Fruit fly (Drosophila melanogaster) whole organism, embryonic: ENCODE results near the gene CG46301.
A peak's percentile ranks its signal among the peaks of the same experiment; 100 is the strongest.

Source experiments
- Ada2b ChIP-seq: fragments of 200-800 bp; sonication (Bioruptor generic); IDR thresholded peaks from 2 replicates; pipeline ENCODE4 v1.3.6; 2022; ENCODE audit warnings: missing biosample characterization, missing genetic modification characterization
- B-H2 ChIP-seq: fragments of 200-800 bp; sonication (Bioruptor generic); optimal IDR thresholded peaks from 2 replicates; lab custom pipeline; 2018; ENCODE audit warnings: missing biosample characterization, mild to moderate bottlenecking, missing genetic modification characterization
- CG11504 ChIP-seq: fragments of 200-800 bp; sonication (Bioruptor generic); optimal IDR thresholded peaks from 3 replicates; lab custom pipeline; 2019; ENCODE audit warnings: missing biosample characterization, mild to moderate bottlenecking, missing genetic modification characterization, moderate library complexity
- CG13775 ChIP-seq: fragments of 200-800 bp; sonication (Bioruptor generic); optimal IDR thresholded peaks from 3 replicates; lab custom pipeline; 2017; ENCODE audit warnings: missing biosample characterization, mild to moderate bottlenecking, missing genetic modification characterization
- CG13894 ChIP-seq: fragments of 200-800 bp; sonication (Bioruptor generic); optimal IDR thresholded peaks from 3 replicates; lab custom pipeline; 2018; ENCODE audit warnings: missing biosample characterization, mild to moderate bottlenecking, missing genetic modification characterization, moderate library complexity
- CG1603 ChIP-seq: fragments of 200-800 bp; sonication (Bioruptor generic); optimal IDR thresholded peaks from 2 replicates; lab custom pipeline; 2019; ENCODE audit warnings: missing biosample characterization, mild to moderate bottlenecking, missing genetic modification characterization, moderate library complexity
- CG17328 ChIP-seq: fragments of 200-800 bp; sonication (Bioruptor generic); IDR thresholded peaks from 2 replicates; pipeline ENCODE4 v1.3.6; 2022; ENCODE audit warnings: missing biosample characterization, missing genetic modification characterization
- CG17612 ChIP-seq: fragments of 200-800 bp; sonication (Bioruptor generic); IDR thresholded peaks from 2 replicates; pipeline ENCODE4 v1.3.6; 2022; ENCODE audit warnings: missing biosample characterization, missing genetic modification characterization
- CG30403 ChIP-seq: fragments of 200-800 bp; sonication (Bioruptor generic); optimal IDR thresholded peaks from 3 replicates; lab custom pipeline; 2016; ENCODE audit warnings: missing biosample characterization, missing genetic modification characterization
- CG32767 ChIP-seq: fragments of 200-800 bp; sonication (Bioruptor generic); IDR thresholded peaks from 2 replicates; pipeline ENCODE4 v1.3.6; 2022; ENCODE audit warnings: missing biosample characterization, missing genetic modification characterization
- CG33557 ChIP-seq: fragments of 200-800 bp; sonication (Bioruptor generic); optimal IDR thresholded peaks from 2 replicates; lab custom pipeline; 2019; ENCODE audit warnings: missing biosample characterization, mild to moderate bottlenecking, missing genetic modification characterization, moderate library complexity
- CG4404 ChIP-seq: fragments of 200-800 bp; sonication (Bioruptor generic); IDR thresholded peaks from 2 replicates; pipeline ENCODE4 v1.3.6; 2022; ENCODE audit warnings: missing biosample characterization, missing genetic modification characterization
- CG5953 ChIP-seq: fragments of 200-800 bp; sonication (Bioruptor generic); IDR thresholded peaks from 2 replicates; pipeline ENCODE4 v1.3.6; 2022; ENCODE audit warnings: missing biosample characterization, missing genetic modification characterization
- Camta ChIP-seq: fragments of 200-800 bp; sonication (Bioruptor generic); optimal IDR thresholded peaks from 2 replicates; lab custom pipeline; 2016; ENCODE audit warnings: missing biosample characterization, missing genetic modification characterization
- CoRest ChIP-seq: fragments of 200-800 bp; sonication (Bioruptor generic); optimal IDR thresholded peaks from 3 replicates; lab custom pipeline; 2018; ENCODE audit warnings: missing biosample characterization, mild to moderate bottlenecking, missing genetic modification characterization, moderate library complexity
- D19A ChIP-seq: fragments of 200-800 bp; optimal IDR thresholded peaks from 3 replicates; lab custom pipeline; 2019; ENCODE audit warnings: missing biosample characterization, mild to moderate bottlenecking, missing genetic modification characterization, moderate library complexity
- Dbx ChIP-seq: fragments of 200-800 bp; sonication (Bioruptor generic); IDR thresholded peaks from 3 replicates; pipeline ENCODE4 v1.3.6; 2022; ENCODE audit warnings: missing biosample characterization, missing genetic modification characterization
- Deaf1 ChIP-seq: fragments of 200-800 bp; optimal IDR thresholded peaks from 3 replicates; lab custom pipeline; 2019; ENCODE audit warnings: missing biosample characterization, mild to moderate bottlenecking, missing genetic modification characterization, moderate library complexity
- Dek ChIP-seq: fragments of 200-800 bp; sonication (Bioruptor generic); optimal IDR thresholded peaks from 3 replicates; lab custom pipeline; 2019; ENCODE audit warnings: missing biosample characterization, mild to moderate bottlenecking, missing genetic modification characterization, moderate library complexity
- Dfd ChIP-seq, 2 experiments: fragments of >200 bp; optimal IDR thresholded peaks; 2 replicates each; lab custom pipeline; 2017; ENCODE audit warnings: missing biosample characterization in 2 of 2, missing genetic modification characterization in 2 of 2
- Dll ChIP-seq: fragments of 200-800 bp; sonication (Bioruptor generic); IDR thresholded peaks from 4 replicates; pipeline ENCODE4 v1.3.6; 2022; ENCODE audit warnings: missing biosample characterization, missing genetic modification characterization; ENCODE audit not compliant: partially characterized antibody
- Dref ChIP-seq: fragments of 200-800 bp; sonication (Bioruptor generic); IDR thresholded peaks from 2 replicates; pipeline ENCODE4 v1.3.6; 2022; ENCODE audit warnings: missing biosample characterization, missing genetic modification characterization
- Eip74EF ChIP-seq, 2 experiments: fragments of 200-800 bp in 1 of 2; fragments of >200 bp in 1 of 2; sonication (Bioruptor generic) in 1 of 2; optimal IDR thresholded peaks; 2 replicates each; lab custom pipeline; 2017 to 2019; ENCODE audit warnings: missing biosample characterization in 2 of 2, missing genetic modification characterization in 2 of 2, mild to moderate bottlenecking in 1 of 2, moderate library complexity in 1 of 2
- Mes4 ChIP-seq: fragments of 200-800 bp; sonication (Bioruptor generic); optimal IDR thresholded peaks from 2 replicates; lab custom pipeline; 2016; ENCODE audit warnings: missing biosample characterization, missing genetic modification characterization
- Myb ChIP-seq: fragments of 200-800 bp; sonication (Bioruptor generic); optimal IDR thresholded peaks from 2 replicates; lab custom pipeline; 2016; ENCODE audit warnings: missing biosample characterization, missing genetic modification characterization
- Taf1 ChIP-seq: fragments of 200-800 bp; sonication (Bioruptor generic); IDR thresholded peaks from 2 replicates; pipeline ENCODE4 v1.3.6; 2022; ENCODE audit warnings: missing biosample characterization, missing genetic modification characterization
- abd-A ChIP-seq: fragments of 200-800 bp; sonication (Bioruptor generic); optimal IDR thresholded peaks from 3 replicates; lab custom pipeline; 2019; ENCODE audit warnings: missing biosample characterization, mild to moderate bottlenecking, missing genetic modification characterization, moderate library complexity
- ato ChIP-seq: fragments of 200-800 bp; sonication (Bioruptor generic); IDR thresholded peaks from 2 replicates; pipeline ENCODE4 v1.3.6; 2022; ENCODE audit warnings: missing biosample characterization, missing genetic modification characterization; ENCODE audit not compliant: partially characterized antibody
- br ChIP-seq: fragments of >200 bp; optimal IDR thresholded peaks from 2 replicates; lab custom pipeline; 2017
- caup ChIP-seq: fragments of 200-800 bp; sonication (Bioruptor generic); optimal IDR thresholded peaks from 3 replicates; lab custom pipeline; 2017; ENCODE audit warnings: missing biosample characterization, mild to moderate bottlenecking, missing genetic modification characterization, moderate library complexity; ENCODE audit not compliant: severe bottlenecking
- chinmo ChIP-seq: fragments of 200-800 bp; sonication (Bioruptor generic); IDR thresholded peaks from 4 replicates; pipeline ENCODE4 v1.3.6; 2022; ENCODE audit warnings: missing biosample characterization, missing genetic modification characterization; ENCODE audit not compliant: partially characterized antibody
- chn ChIP-seq: fragments of 200-800 bp; sonication (Bioruptor generic); optimal IDR thresholded peaks from 2 replicates; lab custom pipeline; 2016; ENCODE audit warnings: missing biosample characterization, missing genetic modification characterization
- crc ChIP-seq: fragments of 200-800 bp; sonication (Bioruptor generic); optimal IDR thresholded peaks from 2 replicates; lab custom pipeline; 2016; ENCODE audit warnings: missing biosample characterization, missing genetic modification characterization
- dysf ChIP-seq: fragments of 200-800 bp; sonication (Bioruptor generic); IDR thresholded peaks from 3 replicates; pipeline ENCODE4 v1.3.6; 2022; ENCODE audit warnings: missing biosample characterization, missing genetic modification characterization
- exex ChIP-seq: fragments of 200-800 bp; sonication (Bioruptor generic); optimal IDR thresholded peaks from 4 replicates; lab custom pipeline; 2018; ENCODE audit warnings: missing biosample characterization, mild to moderate bottlenecking, missing genetic modification characterization, moderate library complexity
- grau ChIP-seq: fragments of 200-800 bp; optimal IDR thresholded peaks from 3 replicates; lab custom pipeline; 2019; ENCODE audit warnings: missing biosample characterization, mild to moderate bottlenecking, missing genetic modification characterization, moderate library complexity
- gsb-n ChIP-seq: fragments of 200-800 bp; sonication (Bioruptor generic); optimal IDR thresholded peaks from 3 replicates; lab custom pipeline; 2018; ENCODE audit warnings: missing biosample characterization, mild to moderate bottlenecking, missing genetic modification characterization
- jing ChIP-seq: fragments of 200-800 bp; sonication (Bioruptor generic); optimal IDR thresholded peaks from 2 replicates; lab custom pipeline; 2018; ENCODE audit warnings: missing biosample characterization, mild to moderate bottlenecking, missing genetic modification characterization
- jumu ChIP-seq: fragments of 200-800 bp; sonication (Bioruptor generic); optimal IDR thresholded peaks from 3 replicates; lab custom pipeline; 2016; ENCODE audit warnings: missing biosample characterization, missing genetic modification characterization
- mam ChIP-seq: fragments of 200-800 bp; sonication (Bioruptor generic); optimal IDR thresholded peaks from 3 replicates; lab custom pipeline; 2016; ENCODE audit warnings: missing biosample characterization, missing genetic modification characterization
- mld ChIP-seq: fragments of 200-800 bp; sonication (Bioruptor generic); IDR thresholded peaks from 3 replicates; pipeline ENCODE4 v1.3.6; 2022; ENCODE audit warnings: missing biosample characterization, missing genetic modification characterization; ENCODE audit not compliant: partially characterized antibody
- org-1 ChIP-seq: fragments of 200-800 bp; sonication (Bioruptor generic); optimal IDR thresholded peaks from 2 replicates; lab custom pipeline; 2017; ENCODE audit warnings: missing biosample characterization, missing genetic modification characterization
- pan ChIP-seq, 4 experiments: fragments of >200 bp in 3 of 4; fragments of 200-800 bp in 1 of 4; sonication (Bioruptor generic) in 1 of 4; optimal IDR thresholded peaks in 3 of 4; IDR thresholded peaks in 1 of 4; 2 replicates each; pipeline versions ENCODE4 v1.3.6 to Lab custom; 2017 to 2022; ENCODE audit warnings: missing biosample characterization in 2 of 4, missing genetic modification characterization in 2 of 4, mixed read lengths in 1 of 4
- prd ChIP-seq, 3 experiments: fragments of >200 bp in 2 of 3; fragments of 200-800 bp in 1 of 3; sonication (Bioruptor generic) in 1 of 3; optimal IDR thresholded peaks in 2 of 3; IDR thresholded peaks in 1 of 3; 2 replicates in 2 of 3; 3 replicates in 1 of 3; pipeline versions ENCODE4 v1.3.6 to Lab custom; 2017 to 2022; ENCODE audit warnings: missing biosample characterization in 1 of 3, missing genetic modification characterization in 1 of 3
- run ChIP-seq: fragments of 200-800 bp; sonication (Bioruptor generic); optimal IDR thresholded peaks from 3 replicates; lab custom pipeline; 2018; ENCODE audit warnings: missing biosample characterization, mild to moderate bottlenecking, missing genetic modification characterization
- scrt ChIP-seq: fragments of 200-800 bp; sonication (Bioruptor generic); optimal IDR thresholded peaks from 2 replicates; lab custom pipeline; 2018; ENCODE audit warnings: missing biosample characterization, mild to moderate bottlenecking, missing genetic modification characterization, moderate library complexity
- slou ChIP-seq: fragments of 200-800 bp; sonication (Bioruptor generic); optimal IDR thresholded peaks from 3 replicates; lab custom pipeline; 2016; ENCODE audit warnings: missing biosample characterization, missing genetic modification characterization
- tx ChIP-seq: fragments of 200-800 bp; sonication (Bioruptor generic); optimal IDR thresholded peaks from 2 replicates; lab custom pipeline; 2016; ENCODE audit warnings: missing biosample characterization, missing genetic modification characterization
- vnd ChIP-seq: fragments of 200-800 bp; sonication (Bioruptor generic); IDR thresholded peaks from 3 replicates; pipeline ENCODE4 v1.3.6; 2022; ENCODE audit warnings: missing biosample characterization, missing genetic modification characterization; ENCODE audit not compliant: partially characterized antibody
- yki ChIP-seq: fragments of >200 bp; optimal IDR thresholded peaks from 3 replicates; lab custom pipeline; 2018

Gene CG46301

DNA sequence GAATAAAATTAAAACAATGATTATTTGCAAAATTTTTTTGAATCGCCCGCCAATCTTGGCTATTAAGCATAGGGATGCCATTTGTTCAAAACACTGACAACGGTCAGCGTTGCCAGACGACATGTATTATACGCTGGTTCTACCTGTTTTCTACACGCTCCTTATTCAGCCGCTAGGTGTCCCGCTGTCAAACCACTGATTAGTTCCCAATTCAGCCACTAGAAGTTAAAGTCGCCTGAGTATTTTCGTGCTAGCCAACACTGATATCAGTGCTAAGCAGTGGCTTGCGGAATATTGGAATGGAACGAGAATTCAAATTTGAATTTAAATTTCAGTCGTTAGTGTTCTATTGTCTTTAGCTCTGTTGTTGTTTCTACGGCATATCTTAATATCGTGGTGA is 9.3 kb upstream of the CG46301 start (continued):
- TF ChIP-seq Dek (tag; lab: Kevin White, UChicago) (no peak), exex (tag; lab: Kevin White, UChicago) (no peak), Dll (GFP tag; lab: Robert Waterston, UW) (no peak), Dref (GFP tag; lab: Robert Waterston, UW) (peak; percentile 37), CG1603 (tag; lab: Kevin White, UChicago) (peak; percentile 58), CG33557 (GFP tag; lab: Kevin White, UChicago) (no peak), yki (lab: Kevin White, UChicago) (peak; percentile 77), Taf1 (no peak), Eip74EF (GFP tag; optimal IDR thresholded peaks at IDR 0.05; lab: Kevin White, UChicago) (no peak), tx (GFP tag; lab: Kevin White, UChicago) (peak; percentile 21), br (lab: Kevin White, UChicago) (no peak), chinmo (GFP tag; lab: Robert Waterston, UW) (no peak), CG5953 (GFP tag; lab: Robert Waterston, UW) (no peak), caup (GFP tag; lab: Kevin White, UChicago) (peak; percentile 40), jing (GFP tag; lab: Kevin White, UChicago) (no peak), Mes4 (GFP tag; lab: Kevin White, UChicago) (no peak), CG32767 (GFP tag; lab: Robert Waterston, UW) (no peak), Myb (GFP tag; lab: Kevin White, UChicago) (peak; percentile 95), prd (optimal IDR thresholded peaks at IDR 0.05; lab: Kevin White, UChicago) (peak in 1 of 2 experiments; percentile 79), prd (GFP tag; IDR thresholded peaks at IDR 0.05; lab: Robert Waterston, UW) (no peak), CG11504 (tag; lab: Kevin White, UChicago) (no peak), CG30403 (peak; percentile 40), Camta (GFP tag; lab: Kevin White, UChicago) (peak; percentile 20), mam (peak; percentile 75), crc (GFP tag; lab: Kevin White, UChicago) (no peak), gsb-n (tag; lab: Kevin White, UChicago) (no peak), chn (GFP tag; lab: Kevin White, UChicago) (peak; percentile 39), slou (GFP tag; lab: Kevin White, UChicago) (peak; percentile 2), Deaf1 (tag; lab: Kevin White, UChicago) (no peak), pan (optimal IDR thresholded peaks at IDR 0.05; lab: Kevin White, UChicago) (no peak), pan (GFP tag; optimal IDR thresholded peaks at IDR 0.05 in 1 of 2, IDR thresholded peaks at IDR 0.05 in 1 of 2) (no peak), B-H2 (GFP tag; lab: Kevin White, UChicago) (peak; percentile 26), CG13894 (no peak), CG4404 (GFP tag; lab: Robert Waterston, UW) (peak; percentile 15; the same call in 1 of the 2 replicates), run (tag; lab: Kevin White, UChicago) (no peak), CoRest (tag; lab: Kevin White, UChicago) (peak; percentile 0), Dfd (GFP tag; optimal IDR thresholded peaks at IDR 0.05; lab: Kevin White, UChicago) (no peak), CG17612 (GFP tag; lab: Robert Waterston, UW) (peak; percentile 5; the same call in 1 of the 2 replicates), CG17328 (GFP tag; lab: Robert Waterston, UW) (peak; percentile 55), ato (GFP tag; lab: Robert Waterston, UW) (no peak; the same call in 1 of the 2 replicates), grau (tag; lab: Kevin White, UChicago) (no peak), dysf (GFP tag; lab: Robert Waterston, UW) (peak; percentile 63; the same call in 2 of the 3 replicates), jumu (GFP tag; lab: Kevin White, UChicago) (peak; percentile 18), Dbx (GFP tag; lab: Robert Waterston, UW) (no peak; the same call in none of the 3 replicates), org-1 (no peak), CG13775 (GFP tag; lab: Kevin White, UChicago) (no peak), mld (no peak), abd-A (tag; lab: Kevin White, UChicago) (no peak), scrt (GFP tag; lab: Kevin White, UChicago) (no peak), Ada2b (GFP tag; lab: Robert Waterston, UW) (peak; percentile 26; the same call in 1 of the 2 replicates), D19A (tag; lab: Kevin White, UChicago) (no peak), vnd (GFP tag; lab: Robert Waterston, UW) (no peak)
